Worm (Caenorhabditis elegans): Measurements from ENCODE around the gene selt-1.2.

DNA sequence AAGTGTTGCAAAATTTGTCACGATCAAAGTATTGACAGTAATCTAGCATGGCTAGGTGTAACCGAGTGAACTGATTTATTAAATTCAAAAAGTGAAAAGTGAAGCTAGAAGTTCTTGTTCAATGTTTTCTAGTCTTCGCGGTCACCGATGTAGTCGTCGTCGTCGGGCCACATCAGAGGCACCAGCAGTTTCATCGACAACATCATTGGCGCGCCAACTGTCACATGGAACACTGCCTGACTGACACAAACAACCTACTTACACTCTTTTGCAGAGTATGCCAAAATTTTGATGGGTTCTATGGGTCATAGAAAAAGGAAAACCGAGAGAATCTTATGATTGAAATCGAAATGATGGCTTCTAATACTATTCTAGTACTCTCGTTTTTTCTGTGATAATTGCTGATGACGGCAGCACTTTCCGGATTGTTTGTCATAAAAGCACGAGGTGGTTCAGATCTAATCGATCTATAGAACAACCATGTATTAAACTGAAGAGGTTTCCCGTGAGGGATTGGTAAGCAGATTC lies 21.7 kb downstream of the selt-1.2 start:
- TF ChIP-seq W03F9.2 (tag; optimal IDR thresholded peaks at IDR 0.05) = no peak
- no peak for TF ChIP-seq dao-5 (tag; optimal IDR thresholded peaks at IDR 0.05)

All from whole organism, L4/young adult.